Worm (Caenorhabditis elegans): ENCODE data around the gene Y51H7BR.8.

ce11 chrII:1475328-1475727 lies 43.7 kb upstream of the Y51H7BR.8 start:
- TF ChIP-seq ama-1 (optimal IDR thresholded peaks at IDR 0.05) (no peak), flt-1 (GFP tag; IDR thresholded peaks at IDR 0.05) (no peak), tbx-11 (GFP tag; IDR thresholded peaks at IDR 0.05) (no peak), hmbx-1 (tag; optimal IDR thresholded peaks at IDR 0.05) (no peak), hnd-1 (tag; optimal IDR thresholded peaks at IDR 0.05) (no peak), ceh-36 (tag; optimal IDR thresholded peaks at IDR 0.05) (no peak), hmg-4 (GFP tag; optimal IDR thresholded peaks at IDR 0.05) (no peak), pes-1 (GFP tag; IDR thresholded peaks at IDR 0.05) (no peak), tbx-37 (GFP tag; conservative IDR thresholded peaks at IDR 0.05) (no peak), tra-4 (tag; optimal IDR thresholded peaks at IDR 0.05) (no peak), scrt-1 (GFP tag; IDR thresholded peaks at IDR 0.05) (no peak), ets-7 (tag; optimal IDR thresholded peaks at IDR 0.05) (no peak), sea-1 (GFP tag; conservative IDR thresholded peaks at IDR 0.05) (no peak), F13C5.2 (tag; optimal IDR thresholded peaks at IDR 0.05) (no peak)

Measured in whole organism, early embryonic.